Fruit fly (Drosophila melanogaster): ENCODE measurements around the gene Rpn5.

Rpn5 gene

dm6 chr3R:5791497-5791896 lies 2.2 kb downstream of the Rpn5 start, which contains the start of gene Hpf1 (continued):
- TF ChIP-seq CG7839 (tag; optimal IDR thresholded peaks at IDR 0.05) (peak; percentile 99), Pdp1 (GFP tag; optimal IDR thresholded peaks at IDR 0.05) (peak; percentile 97 to 99), ken (GFP tag; IDR thresholded peaks at IDR 0.05) (peak; percentile 97), Awh (GFP tag; IDR thresholded peaks at IDR 0.05) (peak; percentile 94), eve (GFP tag; optimal IDR thresholded peaks at IDR 0.05) (no peak), CG11696 (GFP tag; IDR thresholded peaks at IDR 0.05) (peak; percentile 90), CG34224 (GFP tag; IDR thresholded peaks at IDR 0.05; ENCODE audit: partially characterized antibody) (no peak), Oli (tag; optimal IDR thresholded peaks at IDR 0.05) (peak; percentile 99), Camta (GFP tag; optimal IDR thresholded peaks at IDR 0.05) (peak; percentile 98), Meics (GFP tag; optimal IDR thresholded peaks at IDR 0.05) (peak; percentile 99), aop (GFP tag; IDR thresholded peaks at IDR 0.05) (peak; percentile 91), CG9932 (GFP tag; IDR thresholded peaks at IDR 0.05) (peak; percentile 98), CG31388 (GFP tag; optimal IDR thresholded peaks at IDR 0.05) (peak; percentile 95), CG12104 (GFP tag; optimal IDR thresholded peaks at IDR 0.05) (peak; percentile 95), CG4854 (GFP tag; optimal IDR thresholded peaks at IDR 0.05) (peak; percentile 96), hkb (optimal IDR thresholded peaks at IDR 0.05) (no peak), hkb (GFP tag; IDR thresholded peaks at IDR 0.05) (peak; percentile 98), CG12942 (GFP tag; optimal IDR thresholded peaks at IDR 0.05) (peak; percentile 97), so (GFP tag; IDR thresholded peaks at IDR 0.05) (peak; percentile 96), vfl (GFP tag; optimal IDR thresholded peaks at IDR 0.05) (peak; percentile 98), CG16813 (GFP tag; IDR thresholded peaks at IDR 0.05; ENCODE audit: partially characterized antibody) (no peak), MTF-1 (GFP tag; optimal IDR thresholded peaks at IDR 0.05; ENCODE audit: borderline replicate concordance) (peak; percentile 90), CG4617 (GFP tag; optimal IDR thresholded peaks at IDR 0.05; ENCODE audit: borderline replicate concordance) (peak; percentile 98), CG15514 (GFP tag; optimal IDR thresholded peaks at IDR 0.05) (peak; percentile 94), Tbp (GFP tag; optimal IDR thresholded peaks at IDR 0.05) (no peak), trem (tag; optimal IDR thresholded peaks at IDR 0.05) (peak; percentile 94), Doc3 (GFP tag; IDR thresholded peaks at IDR 0.05; ENCODE audit: partially characterized antibody) (no peak), disco-r (GFP tag; optimal IDR thresholded peaks at IDR 0.05) (peak; percentile 98), unc-4 (GFP tag; IDR thresholded peaks at IDR 0.05; ENCODE audit: partially characterized antibody) (no peak), gcm2 (GFP tag; optimal IDR thresholded peaks at IDR 0.05) (peak; percentile 96), Ada2b (GFP tag; IDR thresholded peaks at IDR 0.05) (peak; percentile 97), ham (GFP tag; IDR thresholded peaks at IDR 0.05) (peak; percentile 93), CG16863 (GFP tag; optimal IDR thresholded peaks at IDR 0.05) (peak; percentile 98), CG1603 (tag; optimal IDR thresholded peaks at IDR 0.05) (peak; percentile 97), CG11093 (GFP tag; IDR thresholded peaks at IDR 0.05) (peak; percentile 98), wek (GFP tag; optimal IDR thresholded peaks at IDR 0.05) (peak; percentile 99), fru (optimal IDR thresholded peaks at IDR 0.05) (no peak), Fer1 (GFP tag; optimal IDR thresholded peaks at IDR 0.05) (peak; percentile 99), CG8924 (tag; optimal IDR thresholded peaks at IDR 0.05) (peak; percentile 98), lov (optimal IDR thresholded peaks at IDR 0.05) (no peak), lov (GFP tag; IDR thresholded peaks at IDR 0.05) (peak; percentile 92), CG12744 (GFP tag; optimal IDR thresholded peaks at IDR 0.05) (peak; percentile 98), CG1602 (GFP tag; optimal IDR thresholded peaks at IDR 0.05) (peak; percentile 98), NfI (GFP tag; optimal IDR thresholded peaks at IDR 0.05) (peak; percentile 98), croc (GFP tag; conservative IDR thresholded peaks at IDR 0.05) (peak; percentile 94), bab2 (GFP tag; optimal IDR thresholded peaks at IDR 0.05) (peak; percentile 99), tll (GFP tag; optimal IDR thresholded peaks at IDR 0.05) (peak; percentile 24 to 91), CG32532 (GFP tag; IDR thresholded peaks at IDR 0.05) (peak; percentile 99), Max (GFP tag; optimal IDR thresholded peaks at IDR 0.05) (peak; percentile 98), CG3995 (GFP tag; optimal IDR thresholded peaks at IDR 0.05) (peak; percentile 93), NFAT (GFP tag; IDR thresholded peaks at IDR 0.05) (peak; percentile 97), Jarid2 (GFP tag; optimal IDR thresholded peaks at IDR 0.05) (peak; percentile 84)

Measured in whole organism, embryonic.